Fruit fly (Drosophila melanogaster): Measurements from ENCODE around the gene t-Grip91.

dm6 chr2L:15750523-15751258 is 33.2 kb upstream of the t-Grip91 start, which contains the start of gene ND-B17:
- peak; percentile 32 for TF ChIP-seq Myc (optimal IDR thresholded peaks at IDR 0.05)
- peak; percentile 6 for TF ChIP-seq ey (GFP tag; optimal IDR thresholded peaks at IDR 0.05)
- TF ChIP-seq pan (optimal IDR thresholded peaks at IDR 0.05): no peak
- no peak for TF ChIP-seq CrebA (GFP tag; optimal IDR thresholded peaks at IDR 0.05; ENCODE audit: borderline replicate concordance)

All from whole organism, wandering third instar larva.